Fruit fly (Drosophila melanogaster) whole organism, embryonic: Measurements from ENCODE around the gene nolo.

ENCODE experiments used
- ATbp ChIP-seq: fragments of 200-800 bp; sonication (Bioruptor generic); optimal IDR thresholded peaks from 2 replicates; lab custom pipeline; 2017; ENCODE audit warnings: missing biosample characterization, mild to moderate bottlenecking, missing genetic modification characterization, missing genetic modification reagents
- Bteb2 ChIP-seq: fragments of 200-800 bp; sonication (Bioruptor generic); optimal IDR thresholded peaks from 2 replicates; lab custom pipeline; 2016; ENCODE audit warnings: missing biosample characterization, missing genetic modification characterization
- CG10654 ChIP-seq: fragments of 200-800 bp; sonication (Bioruptor generic); optimal IDR thresholded peaks from 2 replicates; lab custom pipeline; 2016; ENCODE audit warnings: missing biosample characterization, missing genetic modification characterization
- CG12744 ChIP-seq: fragments of 200-800 bp; sonication (Bioruptor generic); optimal IDR thresholded peaks from 2 replicates; lab custom pipeline; 2016; ENCODE audit warnings: missing biosample characterization, missing genetic modification characterization
- CG13775 ChIP-seq: fragments of 200-800 bp; sonication (Bioruptor generic); optimal IDR thresholded peaks from 3 replicates; lab custom pipeline; 2017; ENCODE audit warnings: missing biosample characterization, mild to moderate bottlenecking, missing genetic modification characterization
- CG14667 ChIP-seq: fragments of 200-800 bp; sonication (Bioruptor generic); IDR thresholded peaks from 2 replicates; pipeline ENCODE4 v1.3.6; 2022; ENCODE audit warnings: missing biosample characterization, missing genetic modification characterization
- CG14710 ChIP-seq: fragments of 200-800 bp; sonication (Bioruptor generic); optimal IDR thresholded peaks from 3 replicates; lab custom pipeline; 2019; ENCODE audit warnings: missing biosample characterization, mild to moderate bottlenecking, missing genetic modification characterization, moderate library complexity
- CG16863 ChIP-seq: fragments of 200-800 bp; sonication (Bioruptor generic); optimal IDR thresholded peaks from 3 replicates; lab custom pipeline; 2016; ENCODE audit warnings: missing biosample characterization, missing genetic modification characterization
- CG18476 ChIP-seq: fragments of 200-800 bp; sonication (Bioruptor generic); optimal IDR thresholded peaks from 2 replicates; lab custom pipeline; 2016; ENCODE audit warnings: missing biosample characterization, mild to moderate bottlenecking, missing genetic modification characterization
- CG30431 ChIP-seq: fragments of 200-800 bp; sonication (Bioruptor generic); optimal IDR thresholded peaks from 2 replicates; lab custom pipeline; 2017; ENCODE audit warnings: missing biosample characterization, missing genetic modification characterization
- CG3065 ChIP-seq: fragments of 200-800 bp; sonication (Bioruptor generic); optimal IDR thresholded peaks from 2 replicates; lab custom pipeline; 2016; ENCODE audit warnings: missing biosample characterization, missing genetic modification characterization
- CG31365 ChIP-seq: fragments of 200-800 bp; sonication (Bioruptor generic); optimal IDR thresholded peaks from 2 replicates; lab custom pipeline; 2018; ENCODE audit warnings: missing biosample characterization, mild to moderate bottlenecking, missing genetic modification characterization
- CG32532 ChIP-seq: fragments of 200-800 bp; sonication (Bioruptor generic); IDR thresholded peaks from 2 replicates; pipeline ENCODE4 v1.3.6; 2022; ENCODE audit warnings: missing biosample characterization, missing genetic modification characterization
- CG34376 ChIP-seq: fragments of 200-800 bp; sonication (Bioruptor generic); optimal IDR thresholded peaks from 2 replicates; lab custom pipeline; 2018; ENCODE audit warnings: missing biosample characterization, mild to moderate bottlenecking, missing genetic modification characterization
- CG4730 ChIP-seq: fragments of 200-800 bp; sonication (Bioruptor generic); IDR thresholded peaks from 2 replicates; pipeline ENCODE4 v1.3.6; 2022; ENCODE audit warnings: missing biosample characterization, missing genetic modification characterization
- CG5180 ChIP-seq: fragments of 200-800 bp; sonication (Bioruptor generic); optimal IDR thresholded peaks from 3 replicates; lab custom pipeline; 2017; ENCODE audit warnings: missing biosample characterization, missing genetic modification characterization, mild to moderate bottlenecking, moderate library complexity, missing genetic modification reagents
- CG5953 ChIP-seq: fragments of 200-800 bp; sonication (Bioruptor generic); IDR thresholded peaks from 2 replicates; pipeline ENCODE4 v1.3.6; 2022; ENCODE audit warnings: missing biosample characterization, missing genetic modification characterization
- CG7839 ChIP-seq: fragments of 200-800 bp; sonication (Bioruptor generic); optimal IDR thresholded peaks from 3 replicates; lab custom pipeline; 2018; ENCODE audit warnings: missing biosample characterization, mild to moderate bottlenecking, missing genetic modification characterization, moderate library complexity
- CG8478 ChIP-seq: fragments of >200 bp; optimal IDR thresholded peaks from 2 replicates; lab custom pipeline; 2018
- D19B ChIP-seq: fragments of 200-800 bp; sonication (Bioruptor generic); optimal IDR thresholded peaks from 2 replicates; lab custom pipeline; 2017; ENCODE audit warnings: missing biosample characterization, mild to moderate bottlenecking, missing genetic modification characterization
- Hmx ChIP-seq: fragments of 200-800 bp; sonication (Bioruptor generic); optimal IDR thresholded peaks from 2 replicates; lab custom pipeline; 2016; ENCODE audit warnings: missing biosample characterization, missing genetic modification characterization
- MESR4 ChIP-seq: fragments of 200-800 bp; sonication (Bioruptor generic); optimal IDR thresholded peaks from 2 replicates; lab custom pipeline; 2018; ENCODE audit warnings: missing biosample characterization, mild to moderate bottlenecking, missing genetic modification characterization, moderate library complexity
- Mad ChIP-seq: fragments of 200-800 bp; sonication (Bioruptor generic); optimal IDR thresholded peaks from 2 replicates; lab custom pipeline; 2016; ENCODE audit warnings: missing biosample characterization, missing genetic modification characterization
- Mes4 ChIP-seq: fragments of 200-800 bp; sonication (Bioruptor generic); optimal IDR thresholded peaks from 2 replicates; lab custom pipeline; 2016; ENCODE audit warnings: missing biosample characterization, missing genetic modification characterization
- NC2α ChIP-seq: fragments of 200-800 bp; sonication (Bioruptor generic); optimal IDR thresholded peaks from 2 replicates; lab custom pipeline; 2016; ENCODE audit warnings: missing biosample characterization, missing genetic modification characterization
- NK7.1 ChIP-seq: fragments of 200-800 bp; sonication (Bioruptor generic); optimal IDR thresholded peaks from 3 replicates; lab custom pipeline; 2016; ENCODE audit warnings: missing biosample characterization, missing genetic modification characterization
- Nf-YC ChIP-seq: fragments of 200-800 bp; optimal IDR thresholded peaks from 3 replicates; lab custom pipeline; 2019; ENCODE audit warnings: missing biosample characterization, mild to moderate bottlenecking, missing genetic modification characterization, moderate library complexity
- NfI ChIP-seq: fragments of 200-800 bp; sonication (Bioruptor generic); optimal IDR thresholded peaks from 3 replicates; lab custom pipeline; 2018; ENCODE audit warnings: missing biosample characterization, mild to moderate bottlenecking, missing genetic modification characterization, moderate library complexity
- Poxn ChIP-seq: fragments of 200-800 bp; sonication (Bioruptor generic); IDR thresholded peaks from 2 replicates; pipeline ENCODE4 v1.3.6; 2022; ENCODE audit warnings: missing biosample characterization, missing genetic modification characterization
- Rfx ChIP-seq: fragments of 200-800 bp; sonication (Bioruptor generic); IDR thresholded peaks from 2 replicates; pipeline ENCODE4 v1.3.6; 2022; ENCODE audit warnings: missing biosample characterization, missing genetic modification characterization
- Rx ChIP-seq: fragments of 200-800 bp; sonication (Bioruptor generic); IDR thresholded peaks from 2 replicates; pipeline ENCODE4 v1.3.6; 2022; ENCODE audit warnings: missing biosample characterization, missing genetic modification characterization
- Six4 ChIP-seq: fragments of 200-800 bp; sonication (Bioruptor generic); optimal IDR thresholded peaks from 2 replicates; lab custom pipeline; 2016; ENCODE audit warnings: missing biosample characterization, missing genetic modification characterization
- Sox100B ChIP-seq: fragments of 200-800 bp; sonication (Bioruptor generic); optimal IDR thresholded peaks from 3 replicates; lab custom pipeline; 2018; ENCODE audit warnings: missing biosample characterization, mild to moderate bottlenecking, missing genetic modification characterization
- btn ChIP-seq: fragments of 200-800 bp; sonication (Bioruptor generic); optimal IDR thresholded peaks from 2 replicates; lab custom pipeline; 2016; ENCODE audit warnings: missing biosample characterization, missing genetic modification characterization
- cas ChIP-seq: fragments of 200-800 bp; sonication (Bioruptor generic); IDR thresholded peaks from 2 replicates; pipeline ENCODE4 v1.3.6; 2022; ENCODE audit warnings: missing biosample characterization, missing genetic modification characterization
- chif ChIP-seq, 2 experiments: fragments of 200-800 bp; sonication (Bioruptor generic); optimal IDR thresholded peaks; 3 replicates each; lab custom pipeline; 2016; ENCODE audit warnings: missing biosample characterization in 2 of 2, missing genetic modification characterization in 2 of 2
- chinmo ChIP-seq: fragments of 200-800 bp; sonication (Bioruptor generic); IDR thresholded peaks from 4 replicates; pipeline ENCODE4 v1.3.6; 2022; ENCODE audit warnings: missing biosample characterization, missing genetic modification characterization; ENCODE audit not compliant: partially characterized antibody
- ems ChIP-seq: fragments of 200-800 bp; sonication (Bioruptor generic); optimal IDR thresholded peaks from 3 replicates; lab custom pipeline; 2016; ENCODE audit warnings: missing biosample characterization, missing genetic modification characterization
- gcm2 ChIP-seq: fragments of 200-800 bp; sonication (Bioruptor generic); optimal IDR thresholded peaks from 2 replicates; lab custom pipeline; 2016; ENCODE audit warnings: missing biosample characterization, missing genetic modification characterization
- gem ChIP-seq: fragments of 200-800 bp; sonication (Bioruptor generic); optimal IDR thresholded peaks from 2 replicates; lab custom pipeline; 2019; ENCODE audit warnings: missing biosample characterization, mild to moderate bottlenecking, missing genetic modification characterization, moderate library complexity
- ham ChIP-seq: fragments of 200-800 bp; sonication (Bioruptor generic); IDR thresholded peaks from 2 replicates; pipeline ENCODE4 v1.3.6; 2022; ENCODE audit warnings: missing biosample characterization, missing genetic modification characterization
- onecut ChIP-seq: fragments of 200-800 bp; sonication (Bioruptor generic); IDR thresholded peaks from 2 replicates; pipeline ENCODE4 v1.3.6; 2022; ENCODE audit warnings: missing biosample characterization, missing genetic modification characterization
- p53 ChIP-seq: fragments of 200-800 bp; sonication (Bioruptor generic); optimal IDR thresholded peaks from 2 replicates; lab custom pipeline; 2016; ENCODE audit warnings: missing biosample characterization, missing genetic modification characterization
- peb ChIP-seq: fragments of 200-800 bp; sonication (Bioruptor generic); IDR thresholded peaks from 2 replicates; pipeline ENCODE4 v1.3.6; 2022; ENCODE audit warnings: missing biosample characterization, missing genetic modification characterization
- pho ChIP-seq: fragments of 200-800 bp; sonication (Bioruptor generic); optimal IDR thresholded peaks from 2 replicates; lab custom pipeline; 2016; ENCODE audit warnings: missing biosample characterization, missing genetic modification characterization
- phol ChIP-seq: fragments of 200-800 bp; sonication (Bioruptor generic); optimal IDR thresholded peaks from 3 replicates; lab custom pipeline; 2018; ENCODE audit warnings: missing biosample characterization, mild to moderate bottlenecking, missing genetic modification characterization, moderate library complexity
- row ChIP-seq: fragments of 200-800 bp; sonication (Bioruptor generic); IDR thresholded peaks from 3 replicates; pipeline ENCODE4 v1.3.6; 2022; ENCODE audit warnings: missing biosample characterization, missing genetic modification characterization
- seq ChIP-seq: fragments of 200-800 bp; sonication (Bioruptor generic); IDR thresholded peaks from 2 replicates; pipeline ENCODE4 v1.3.6; 2022; ENCODE audit warnings: missing biosample characterization, missing genetic modification characterization
- sisA ChIP-seq: fragments of 200-800 bp; sonication (Bioruptor generic); IDR thresholded peaks from 2 replicates; pipeline ENCODE4 v1.3.6; 2022; ENCODE audit warnings: missing biosample characterization, missing genetic modification characterization
- stc ChIP-seq: fragments of 200-800 bp; sonication (Bioruptor generic); IDR thresholded peaks from 2 replicates; pipeline ENCODE4 v1.3.6; 2022; ENCODE audit warnings: missing biosample characterization, missing genetic modification characterization
- tap ChIP-seq: fragments of 200-800 bp; optimal IDR thresholded peaks from 3 replicates; lab custom pipeline; 2019; ENCODE audit warnings: missing biosample characterization, mild to moderate bottlenecking, missing genetic modification characterization, moderate library complexity
- toy ChIP-seq: fragments of 200-800 bp; sonication (Bioruptor generic); IDR thresholded peaks from 2 replicates; pipeline ENCODE4 v1.3.6; 2022; ENCODE audit warnings: missing biosample characterization, missing genetic modification characterization

Gene nolo

dm6 chr2L:21657426-21657825 is 26.5 kb upstream of the nolo start (continued):
- TF ChIP-seq gem (peak; percentile 75), CG5180 (no peak), CG14710 (tag; lab: Kevin White, UChicago) (peak; percentile 50), btn (GFP tag; lab: Kevin White, UChicago) (peak; percentile 14), MESR4 (GFP tag; lab: Kevin White, UChicago) (no peak), NfI (GFP tag; lab: Kevin White, UChicago) (peak; percentile 61), gcm2 (GFP tag; lab: Kevin White, UChicago) (no peak), p53 (GFP tag; lab: Kevin White, UChicago) (no peak), sisA (GFP tag; lab: Robert Waterston, UW) (no peak), stc (GFP tag; lab: Robert Waterston, UW) (peak; percentile 45; the same call in 1 of the 2 replicates), ham (no peak), CG32532 (GFP tag; lab: Robert Waterston, UW) (peak; percentile 73), seq (peak; percentile 38; the same call in 1 of the 2 replicates), ATbp (GFP tag; lab: Kevin White, UChicago) (peak; percentile 41), CG34376 (no peak), NK7.1 (peak; percentile 31), chif (GFP tag; optimal IDR thresholded peaks at IDR 0.05; lab: Kevin White, UChicago) (peak; percentile 41 to 61), CG8478 (no peak), CG18476 (GFP tag; lab: Kevin White, UChicago) (no peak), Sox100B (GFP tag; lab: Kevin White, UChicago) (peak; percentile 35), CG14667 (GFP tag; lab: Robert Waterston, UW) (no peak; the same call in 1 of the 2 replicates), CG10654 (GFP tag; lab: Kevin White, UChicago) (peak; percentile 33), CG16863 (peak; percentile 59), Nf-YC (peak; percentile 48), Six4 (GFP tag; lab: Kevin White, UChicago) (peak; percentile 3), Rx (GFP tag; lab: Robert Waterston, UW) (peak; percentile 46; the same call in 1 of the 2 replicates), CG13775 (GFP tag; lab: Kevin White, UChicago) (peak; percentile 59), cas (GFP tag; lab: Robert Waterston, UW) (peak; percentile 42; the same call in 1 of the 2 replicates), D19B (GFP tag; lab: Kevin White, UChicago) (peak; percentile 17), ems (GFP tag; lab: Kevin White, UChicago) (peak; percentile 69), toy (GFP tag; lab: Robert Waterston, UW) (no peak), Rfx (peak; percentile 87), Bteb2 (GFP tag; lab: Kevin White, UChicago) (peak; percentile 12), tap (tag; lab: Kevin White, UChicago) (peak; percentile 12), NC2α (GFP tag; lab: Kevin White, UChicago) (peak; percentile 40), phol (tag; lab: Kevin White, UChicago) (peak; percentile 59), chinmo (GFP tag; lab: Robert Waterston, UW) (0 out of 4 replicates have a peak, but pooled peaks have one; percentile 26), onecut (GFP tag; lab: Robert Waterston, UW) (peak; percentile 70), Mes4 (GFP tag; lab: Kevin White, UChicago) (peak; percentile 7), pho (GFP tag; lab: Kevin White, UChicago) (peak; percentile 60), CG12744 (peak; percentile 32), Hmx (GFP tag; lab: Kevin White, UChicago) (no peak), CG5953 (GFP tag; lab: Robert Waterston, UW) (no peak), peb (GFP tag; lab: Robert Waterston, UW) (no peak; the same call in 1 of the 2 replicates), CG4730 (GFP tag; lab: Robert Waterston, UW) (no peak; the same call in 1 of the 2 replicates), CG7839 (tag; lab: Kevin White, UChicago) (peak; percentile 60), Mad (peak; percentile 57), CG3065 (GFP tag; lab: Kevin White, UChicago) (no peak), Poxn (GFP tag; lab: Robert Waterston, UW) (no peak), row (GFP tag; lab: Robert Waterston, UW) (peak; percentile 83), CG31365 (tag; lab: Kevin White, UChicago) (no peak), CG30431 (GFP tag; lab: Kevin White, UChicago) (no peak)
